Fruit fly (Drosophila melanogaster) whole organism, embryonic: ENCODE measurements around the gene Sgt1.

ENCODE experiments used
- Antp ChIP-seq: fragments of 200-800 bp; sonication (Bioruptor generic); optimal IDR thresholded peaks from 3 replicates; lab custom pipeline; 2016; ENCODE audit warnings: missing biosample characterization, missing genetic modification characterization
- CG1024 ChIP-seq: fragments of 200-800 bp; sonication (Bioruptor generic); IDR thresholded peaks from 2 replicates; pipeline ENCODE4 v1.3.6; 2022; ENCODE audit warnings: missing biosample characterization, missing genetic modification characterization
- CG10543 ChIP-seq: fragments of 200-800 bp; sonication (Bioruptor generic); optimal IDR thresholded peaks from 3 replicates; lab custom pipeline; 2017; ENCODE audit warnings: missing biosample characterization, mild to moderate bottlenecking, missing genetic modification characterization, moderate library complexity
- CG11504 ChIP-seq: fragments of 200-800 bp; sonication (Bioruptor generic); optimal IDR thresholded peaks from 3 replicates; lab custom pipeline; 2019; ENCODE audit warnings: missing biosample characterization, mild to moderate bottlenecking, missing genetic modification characterization, moderate library complexity
- CG13123 ChIP-seq: fragments of 200-800 bp; sonication (Bioruptor generic); optimal IDR thresholded peaks from 2 replicates; lab custom pipeline; 2016; ENCODE audit warnings: missing biosample characterization, missing genetic modification characterization
- CG14014 ChIP-seq: fragments of 200-800 bp; sonication (Bioruptor generic); IDR thresholded peaks from 2 replicates; pipeline ENCODE4 v1.3.6; 2022; ENCODE audit warnings: missing biosample characterization, missing genetic modification characterization
- CG14860 ChIP-seq: fragments of 200-800 bp; sonication (Bioruptor generic); IDR thresholded peaks from 3 replicates; pipeline ENCODE4 v1.3.6; 2022; ENCODE audit warnings: missing biosample characterization, missing genetic modification characterization; ENCODE audit not compliant: partially characterized antibody
- CG1529 ChIP-seq: fragments of 200-800 bp; sonication (Bioruptor generic); optimal IDR thresholded peaks from 3 replicates; lab custom pipeline; 2018; ENCODE audit warnings: missing biosample characterization, missing genetic modification characterization
- CG15514 ChIP-seq: fragments of 200-800 bp; sonication (Bioruptor generic); optimal IDR thresholded peaks from 3 replicates; lab custom pipeline; 2017; ENCODE audit warnings: missing biosample characterization, missing genetic modification characterization, mild to moderate bottlenecking, moderate library complexity, missing genetic modification reagents
- CG1603 ChIP-seq: fragments of 200-800 bp; sonication (Bioruptor generic); optimal IDR thresholded peaks from 2 replicates; lab custom pipeline; 2019; ENCODE audit warnings: missing biosample characterization, mild to moderate bottlenecking, missing genetic modification characterization, moderate library complexity
- CG17912 ChIP-seq: fragments of 200-800 bp; sonication (Bioruptor generic); optimal IDR thresholded peaks from 2 replicates; lab custom pipeline; 2018; ENCODE audit warnings: missing biosample characterization, mild to moderate bottlenecking, missing genetic modification characterization
- CG2120 ChIP-seq: fragments of 200-800 bp; sonication (Bioruptor generic); optimal IDR thresholded peaks from 3 replicates; lab custom pipeline; 2016; ENCODE audit warnings: missing biosample characterization, missing genetic modification characterization
- CG31388 ChIP-seq: fragments of 200-800 bp; sonication (Bioruptor generic); optimal IDR thresholded peaks from 2 replicates; lab custom pipeline; 2016; ENCODE audit warnings: missing biosample characterization, missing genetic modification characterization
- CG3163 ChIP-seq: fragments of 200-800 bp; sonication (Bioruptor generic); optimal IDR thresholded peaks from 3 replicates; lab custom pipeline; 2016; ENCODE audit warnings: missing biosample characterization, missing genetic modification characterization
- CG34376 ChIP-seq: fragments of 200-800 bp; sonication (Bioruptor generic); optimal IDR thresholded peaks from 2 replicates; lab custom pipeline; 2018; ENCODE audit warnings: missing biosample characterization, mild to moderate bottlenecking, missing genetic modification characterization
- CG3847 ChIP-seq: fragments of 200-800 bp; sonication (Bioruptor generic); IDR thresholded peaks from 2 replicates; pipeline ENCODE4 v1.3.6; 2022; ENCODE audit warnings: missing biosample characterization, missing genetic modification characterization
- CG4282 ChIP-seq: fragments of 200-800 bp; sonication (Bioruptor generic); optimal IDR thresholded peaks from 2 replicates; lab custom pipeline; 2016; ENCODE audit warnings: missing biosample characterization, missing genetic modification characterization
- CG43689 ChIP-seq: fragments of 200-800 bp; sonication (Bioruptor generic); IDR thresholded peaks from 2 replicates; pipeline ENCODE4 v1.3.6; 2022; ENCODE audit warnings: missing biosample characterization, missing genetic modification characterization
- CG5953 ChIP-seq: fragments of 200-800 bp; sonication (Bioruptor generic); IDR thresholded peaks from 2 replicates; pipeline ENCODE4 v1.3.6; 2022; ENCODE audit warnings: missing biosample characterization, missing genetic modification characterization
- CG7357 ChIP-seq: fragments of 200-800 bp; sonication (Bioruptor generic); IDR thresholded peaks from 3 replicates; pipeline ENCODE4 v1.3.6; 2022; ENCODE audit warnings: missing biosample characterization, missing genetic modification characterization
- CG7786 ChIP-seq: fragments of 200-800 bp; sonication (Bioruptor generic); optimal IDR thresholded peaks from 2 replicates; lab custom pipeline; 2016; ENCODE audit warnings: missing biosample characterization, missing genetic modification characterization
- CG8290 ChIP-seq, 3 experiments: fragments of 200-800 bp; sonication (Bioruptor generic); optimal IDR thresholded peaks; 2 replicates each; lab custom pipeline; 2016 to 2019; ENCODE audit warnings: missing biosample characterization in 3 of 3, missing genetic modification characterization in 3 of 3, mild to moderate bottlenecking in 2 of 3, moderate library complexity in 1 of 3
- Elba2 ChIP-seq: fragments of 200-800 bp; sonication (Bioruptor generic); optimal IDR thresholded peaks from 3 replicates; lab custom pipeline; 2016; ENCODE audit warnings: missing biosample characterization, missing genetic modification characterization
- Hand ChIP-seq: fragments of 200-800 bp; sonication (Bioruptor generic); optimal IDR thresholded peaks from 2 replicates; lab custom pipeline; 2017; ENCODE audit warnings: mild to moderate bottlenecking, missing biosample characterization, missing genetic modification reagents, missing genetic modification characterization
- NFAT ChIP-seq: fragments of 200-800 bp; sonication (Bioruptor generic); IDR thresholded peaks from 2 replicates; pipeline ENCODE4 v1.3.6; 2022; ENCODE audit warnings: missing biosample characterization, missing genetic modification characterization
- Spps ChIP-seq: fragments of 200-800 bp; sonication (Bioruptor generic); optimal IDR thresholded peaks from 2 replicates; lab custom pipeline; 2018; ENCODE audit warnings: missing biosample characterization, mild to moderate bottlenecking, missing genetic modification characterization
- Sry-β ChIP-seq: fragments of 200-800 bp; sonication (Bioruptor generic); optimal IDR thresholded peaks from 2 replicates; lab custom pipeline; 2018; ENCODE audit warnings: missing biosample characterization, mild to moderate bottlenecking, missing genetic modification characterization, moderate library complexity
- TFAM ChIP-seq: fragments of 200-800 bp; sonication (Bioruptor generic); optimal IDR thresholded peaks from 2 replicates; lab custom pipeline; 2017; ENCODE audit warnings: missing biosample characterization, missing genetic modification characterization, inconsistent platforms
- YL-1 ChIP-seq: fragments of 200-800 bp; sonication (Bioruptor generic); optimal IDR thresholded peaks from 3 replicates; lab custom pipeline; 2017; ENCODE audit warnings: missing biosample characterization, mild to moderate bottlenecking, missing genetic modification characterization
- ac ChIP-seq: fragments of 200-800 bp; sonication (Bioruptor generic); optimal IDR thresholded peaks from 3 replicates; lab custom pipeline; 2017; ENCODE audit warnings: missing biosample characterization, mild to moderate bottlenecking, missing genetic modification characterization
- bbx ChIP-seq: fragments of 200-800 bp; sonication (Bioruptor generic); IDR thresholded peaks from 2 replicates; pipeline ENCODE4 v1.3.6; 2022; ENCODE audit warnings: missing biosample characterization, missing genetic modification characterization; ENCODE audit not compliant: partially characterized antibody
- bcd ChIP-seq: fragments of 200-800 bp; sonication (Bioruptor generic); optimal IDR thresholded peaks from 2 replicates; lab custom pipeline; 2017; ENCODE audit warnings: missing biosample characterization, mild to moderate bottlenecking, missing genetic modification characterization
- cas ChIP-seq: fragments of 200-800 bp; sonication (Bioruptor generic); IDR thresholded peaks from 2 replicates; pipeline ENCODE4 v1.3.6; 2022; ENCODE audit warnings: missing biosample characterization, missing genetic modification characterization
- chinmo ChIP-seq: fragments of 200-800 bp; sonication (Bioruptor generic); IDR thresholded peaks from 4 replicates; pipeline ENCODE4 v1.3.6; 2022; ENCODE audit warnings: missing biosample characterization, missing genetic modification characterization; ENCODE audit not compliant: partially characterized antibody
- croc ChIP-seq: fragments of 200-800 bp; sonication (Bioruptor generic); conservative IDR thresholded peaks from 3 replicates; pipeline ENCODE4 v1.3.6; 2022; ENCODE audit warnings: missing biosample characterization, missing genetic modification characterization
- crol ChIP-seq: fragments of 200-800 bp; sonication (Bioruptor generic); IDR thresholded peaks from 2 replicates; pipeline ENCODE4 v1.3.6; 2022; ENCODE audit warnings: missing biosample characterization, missing genetic modification characterization
- dimm ChIP-seq: fragments of 200-800 bp; sonication (Bioruptor generic); IDR thresholded peaks from 2 replicates; pipeline ENCODE4 v1.3.6; 2022; ENCODE audit warnings: missing biosample characterization, missing genetic modification characterization
- dpn ChIP-seq, 2 experiments: fragments of 200-800 bp; sonication (Bioruptor generic); optimal IDR thresholded peaks; 3 replicates each; lab custom pipeline; 2016; ENCODE audit warnings: missing biosample characterization in 2 of 2, missing genetic modification characterization in 2 of 2
- ems ChIP-seq: fragments of 200-800 bp; sonication (Bioruptor generic); optimal IDR thresholded peaks from 3 replicates; lab custom pipeline; 2016; ENCODE audit warnings: missing biosample characterization, missing genetic modification characterization
- ftz-f1 ChIP-seq: fragments of 200-800 bp; sonication (Bioruptor generic); optimal IDR thresholded peaks from 2 replicates; lab custom pipeline; 2016; ENCODE audit warnings: missing biosample characterization, missing genetic modification characterization
- gsb-n ChIP-seq: fragments of 200-800 bp; sonication (Bioruptor generic); optimal IDR thresholded peaks from 3 replicates; lab custom pipeline; 2018; ENCODE audit warnings: missing biosample characterization, mild to moderate bottlenecking, missing genetic modification characterization
- jing ChIP-seq: fragments of 200-800 bp; sonication (Bioruptor generic); optimal IDR thresholded peaks from 2 replicates; lab custom pipeline; 2018; ENCODE audit warnings: missing biosample characterization, mild to moderate bottlenecking, missing genetic modification characterization
- kah ChIP-seq: fragments of 200-800 bp; sonication (Bioruptor generic); optimal IDR thresholded peaks from 2 replicates; lab custom pipeline; 2018; ENCODE audit warnings: missing biosample characterization, mild to moderate bottlenecking, missing genetic modification characterization
- ken ChIP-seq: fragments of 200-800 bp; sonication (Bioruptor generic); IDR thresholded peaks from 3 replicates; pipeline ENCODE4 v1.3.6; 2022; ENCODE audit warnings: missing biosample characterization, missing genetic modification characterization
- klu ChIP-seq: fragments of 200-800 bp; sonication (Bioruptor generic); IDR thresholded peaks from 2 replicates; pipeline ENCODE4 v1.3.6; 2022; ENCODE audit warnings: missing biosample characterization, missing genetic modification characterization
- peb ChIP-seq: fragments of 200-800 bp; sonication (Bioruptor generic); IDR thresholded peaks from 2 replicates; pipeline ENCODE4 v1.3.6; 2022; ENCODE audit warnings: missing biosample characterization, missing genetic modification characterization
- pfk ChIP-seq: fragments of 200-800 bp; sonication (Bioruptor generic); optimal IDR thresholded peaks from 2 replicates; lab custom pipeline; 2018; ENCODE audit warnings: missing biosample characterization, mild to moderate bottlenecking, missing genetic modification characterization, moderate library complexity
- repo ChIP-seq: fragments of 200-800 bp; sonication (Bioruptor generic); optimal IDR thresholded peaks from 2 replicates; lab custom pipeline; 2016; ENCODE audit warnings: missing biosample characterization, missing genetic modification characterization
- sens ChIP-seq: fragments of 200-800 bp; sonication (Bioruptor generic); peaks from one replicate; lab custom pipeline; 2016; ENCODE audit warnings: missing biosample characterization, missing genetic modification characterization
- shn ChIP-seq: fragments of 200-800 bp; sonication (Bioruptor generic); optimal IDR thresholded peaks from 3 replicates; lab custom pipeline; 2016; ENCODE audit warnings: missing biosample characterization, missing genetic modification characterization
- so ChIP-seq: fragments of 200-800 bp; sonication (Bioruptor generic); IDR thresholded peaks from 3 replicates; pipeline ENCODE4 v1.3.6; 2022; ENCODE audit warnings: missing biosample characterization, missing genetic modification characterization
- twi ChIP-seq: fragments of 200-800 bp; optimal IDR thresholded peaks from 2 replicates; lab custom pipeline; 2019; ENCODE audit warnings: missing biosample characterization, mild to moderate bottlenecking, missing genetic modification characterization, moderate library complexity

Sgt1 gene

DNA sequence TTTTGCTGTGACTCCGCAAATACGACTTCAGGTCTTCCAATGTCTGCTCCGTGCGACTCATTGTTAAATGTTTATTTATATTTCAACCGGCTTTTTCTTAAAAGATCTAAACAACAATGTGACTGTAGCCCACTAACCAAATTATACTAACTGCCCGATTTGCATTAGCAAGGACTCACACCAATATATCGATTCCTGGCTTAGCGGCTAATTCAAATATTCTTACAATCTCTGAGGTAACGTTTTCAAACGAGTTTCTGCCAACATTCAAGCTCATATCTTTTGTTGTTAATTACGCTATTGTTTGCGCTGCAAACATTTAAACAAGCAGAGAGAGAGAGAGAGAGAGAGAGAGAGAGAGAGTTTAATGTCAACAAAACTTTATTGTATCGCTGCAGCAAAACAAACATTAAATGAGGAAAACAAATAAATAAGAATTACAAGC, 3.5 kb upstream of the Sgt1 start, which contains the start of gene tex (continued):
- no peak for TF ChIP-seq repo
- TF ChIP-seq CG5953 (GFP tag; lab: Robert Waterston, UW), result no peak
- peak; percentile 14 for TF ChIP-seq CG17912 (GFP tag; lab: Kevin White, UChicago)
- TF ChIP-seq so (GFP tag; lab: Robert Waterston, UW), result no peak
- TF ChIP-seq Sry-β (GFP tag; lab: Kevin White, UChicago), result peak; percentile 43
- no peak for TF ChIP-seq Antp (GFP tag; lab: Kevin White, UChicago)
- TF ChIP-seq ftz-f1 (GFP tag; lab: Kevin White, UChicago), result no peak
- no peak for TF ChIP-seq twi (tag; lab: Kevin White, UChicago)
- no peak for TF ChIP-seq cas (GFP tag; lab: Robert Waterston, UW)
- peak; percentile 94 for TF ChIP-seq sens (GFP tag; lab: Kevin White, UChicago)
- TF ChIP-seq CG14860, result no peak
- peak; percentile 53 for TF ChIP-seq ac (GFP tag; lab: Kevin White, UChicago)
- TF ChIP-seq CG13123 (GFP tag; lab: Kevin White, UChicago), result peak; percentile 1
- no peak for TF ChIP-seq CG43689 (GFP tag; lab: Robert Waterston, UW)
- TF ChIP-seq NFAT (GFP tag; lab: Robert Waterston, UW), result no peak
- TF ChIP-seq Hand (GFP tag; lab: Kevin White, UChicago), result no peak
- TF ChIP-seq ems (GFP tag; lab: Kevin White, UChicago), result no peak
- no peak for TF ChIP-seq gsb-n (tag; lab: Kevin White, UChicago)
- no peak for TF ChIP-seq CG7357 (GFP tag; lab: Robert Waterston, UW)
- no peak for TF ChIP-seq peb (GFP tag; lab: Robert Waterston, UW)
- TF ChIP-seq CG10543 (GFP tag; lab: Kevin White, UChicago), result no peak
- TF ChIP-seq dimm (GFP tag; lab: Robert Waterston, UW), result no peak
- no peak for TF ChIP-seq CG31388 (GFP tag; lab: Kevin White, UChicago)
- TF ChIP-seq kah, result peak; percentile 17
- TF ChIP-seq chinmo, result no peak
- no peak for TF ChIP-seq CG1024
- TF ChIP-seq CG11504, result no peak
- peak; percentile 52 for TF ChIP-seq CG8290 (GFP tag; optimal IDR thresholded peaks at IDR 0.05; lab: Kevin White, UChicago)
- TF ChIP-seq CG8290 (tag; optimal IDR thresholded peaks at IDR 0.05; lab: Kevin White, UChicago), result no peak
- no peak for TF ChIP-seq crol (GFP tag; lab: Robert Waterston, UW)
- peak; percentile 82 for TF ChIP-seq CG1603 (tag; lab: Kevin White, UChicago)
- TF ChIP-seq klu (GFP tag; lab: Robert Waterston, UW), result no peak
- no peak for TF ChIP-seq CG4282 (GFP tag; lab: Kevin White, UChicago)
- no peak for TF ChIP-seq pfk (GFP tag; lab: Kevin White, UChicago)
- no peak for TF ChIP-seq CG34376 (GFP tag; lab: Kevin White, UChicago)
- TF ChIP-seq CG3163 (GFP tag; lab: Kevin White, UChicago), result no peak
- no peak for TF ChIP-seq CG3847 (GFP tag; lab: Robert Waterston, UW)
- no peak for TF ChIP-seq jing
- no peak for TF ChIP-seq bbx (GFP tag; lab: Robert Waterston, UW)
- no peak for TF ChIP-seq CG14014 (GFP tag; lab: Robert Waterston, UW)
- no peak for TF ChIP-seq shn (GFP tag; lab: Kevin White, UChicago)
- no peak for TF ChIP-seq dpn (GFP tag; optimal IDR thresholded peaks at IDR 0.05; lab: Kevin White, UChicago)
- TF ChIP-seq bcd, result peak; percentile 17
- TF ChIP-seq YL-1 (GFP tag; lab: Kevin White, UChicago), result peak; percentile 23
- no peak for TF ChIP-seq Elba2
- TF ChIP-seq CG7786 (GFP tag; lab: Kevin White, UChicago), result no peak
- no peak for TF ChIP-seq CG2120 (GFP tag; lab: Kevin White, UChicago)
- no peak for TF ChIP-seq croc (GFP tag; lab: Robert Waterston, UW)
- peak; percentile 41 for TF ChIP-seq Spps (tag; lab: Kevin White, UChicago)
- TF ChIP-seq ken (GFP tag; lab: Robert Waterston, UW), result no peak
- TF ChIP-seq TFAM (GFP tag; lab: Kevin White, UChicago), result no peak
- TF ChIP-seq CG15514 (GFP tag; lab: Kevin White, UChicago), result peak; percentile 56
- peak; percentile 55 for TF ChIP-seq CG1529 (GFP tag; lab: Kevin White, UChicago)
